Fruit fly (Drosophila melanogaster): ENCODE data around the gene neo.

The neo gene

DNA sequence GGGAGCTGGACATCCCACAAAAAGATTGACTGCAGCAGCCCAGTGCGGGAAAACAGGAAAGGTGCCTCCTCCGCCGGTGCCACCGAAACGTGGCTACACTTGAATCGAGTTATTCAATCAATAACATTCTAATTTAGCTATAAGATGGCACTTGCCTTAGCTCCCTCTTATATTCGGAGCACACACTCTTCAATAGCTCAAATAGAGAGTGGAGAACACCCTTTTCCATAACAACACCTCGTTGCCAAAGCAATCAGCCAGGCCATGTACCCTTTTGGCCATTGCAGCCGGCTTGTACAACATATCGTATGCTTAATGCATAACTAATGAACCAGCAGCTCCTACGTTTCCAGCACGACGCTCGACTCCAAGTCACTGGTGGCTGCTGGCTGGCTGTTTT lies 18.8 kb downstream of the neo start:
- peak; percentile 4 for TF ChIP-seq pdm3 (GFP tag; optimal IDR thresholded peaks at IDR 0.05)
- TF ChIP-seq CG8319 (GFP tag; optimal IDR thresholded peaks at IDR 0.05): no peak
- 0 out of 3 replicates have a peak, but pooled peaks have one; percentile 49 for TF ChIP-seq CG6163 (GFP tag; IDR thresholded peaks at IDR 0.05)
- no peak for TF ChIP-seq Met (GFP tag; optimal IDR thresholded peaks at IDR 0.05)
- TF ChIP-seq CG8119 (GFP tag; IDR thresholded peaks at IDR 0.05): peak; percentile 72; the same call in 2 of the 3 replicates
- no peak for TF ChIP-seq Eip75B (GFP tag; optimal IDR thresholded peaks at IDR 0.05)
- TF ChIP-seq ss (GFP tag; optimal IDR thresholded peaks at IDR 0.05): peak in 1 of 2 experiments; percentile 34
- no peak for TF ChIP-seq spab (GFP tag; optimal IDR thresholded peaks at IDR 0.05)
- TF ChIP-seq CG10669 (GFP tag; optimal IDR thresholded peaks at IDR 0.05): no peak
- TF ChIP-seq CG15336 (GFP tag; IDR thresholded peaks at IDR 0.05): peak; percentile 71
- peak; percentile 64 for TF ChIP-seq CG32006 (GFP tag; optimal IDR thresholded peaks at IDR 0.05)
- 0 out of 2 replicates have a peak, but pooled peaks have one; percentile 5 for TF ChIP-seq CG11294 (GFP tag; IDR thresholded peaks at IDR 0.05)
- peak; percentile 49 for TF ChIP-seq Eip78C (GFP tag)
- TF ChIP-seq CG10631 (GFP tag; optimal IDR thresholded peaks at IDR 0.05): peak; percentile 29
- TF ChIP-seq Hr4 (GFP tag; optimal IDR thresholded peaks at IDR 0.05): peak; percentile 42
- TF ChIP-seq eg (GFP tag; IDR thresholded peaks at IDR 0.05): peak; percentile 58; the same call in 1 of the 3 replicates

dm6 chr3R:29838751-29839150 lies 19.8 kb downstream of the neo start:
- TF ChIP-seq CG15336 (GFP tag; IDR thresholded peaks at IDR 0.05) (peak; percentile 29; the same call in 1 of the 2 replicates), achi (GFP tag; optimal IDR thresholded peaks at IDR 0.05) (peak; percentile 7), CG6163 (GFP tag; IDR thresholded peaks at IDR 0.05) (0 out of 3 replicates have a peak, but pooled peaks have one; percentile 13), CG3032 (tag; optimal IDR thresholded peaks at IDR 0.05) (no peak), Hr38 (GFP tag; optimal IDR thresholded peaks at IDR 0.05) (no peak), acj6 (GFP tag; optimal IDR thresholded peaks at IDR 0.05) (peak; percentile 10), CG10631 (GFP tag; optimal IDR thresholded peaks at IDR 0.05) (peak; percentile 40), CG34406 (GFP tag; optimal IDR thresholded peaks at IDR 0.05) (no peak), dsx (GFP tag; optimal IDR thresholded peaks at IDR 0.05; ENCODE audit: poor library complexity, severe bottlenecking) (peak; percentile 46), CG32006 (GFP tag; optimal IDR thresholded peaks at IDR 0.05) (peak; percentile 47), salr (GFP tag; optimal IDR thresholded peaks at IDR 0.05) (peak in 1 of 2 experiments; percentile 28), Ets96B (tag; optimal IDR thresholded peaks at IDR 0.05) (peak; percentile 5), CG3919 (GFP tag; optimal IDR thresholded peaks at IDR 0.05) (peak; percentile 13), Eip78C (GFP tag) (peak; percentile 79), CG6808 (GFP tag; optimal IDR thresholded peaks at IDR 0.05) (peak; percentile 5), CG8119 (GFP tag; IDR thresholded peaks at IDR 0.05) (peak; percentile 21; the same call in 1 of the 3 replicates), fd59A (GFP tag; optimal IDR thresholded peaks at IDR 0.05) (peak; percentile 7), CG1621 (tag; optimal IDR thresholded peaks at IDR 0.05) (no peak), esn (GFP tag; optimal IDR thresholded peaks at IDR 0.05) (no peak), CG6276 (GFP tag; optimal IDR thresholded peaks at IDR 0.05) (peak; percentile 22), ss (GFP tag; optimal IDR thresholded peaks at IDR 0.05) (peak in 1 of 2 experiments; percentile 48), pdm3 (GFP tag; optimal IDR thresholded peaks at IDR 0.05) (peak; percentile 1), OdsH (GFP tag; optimal IDR thresholded peaks at IDR 0.05) (peak; percentile 31), spab (GFP tag; optimal IDR thresholded peaks at IDR 0.05) (peak; percentile 15)

DNA sequence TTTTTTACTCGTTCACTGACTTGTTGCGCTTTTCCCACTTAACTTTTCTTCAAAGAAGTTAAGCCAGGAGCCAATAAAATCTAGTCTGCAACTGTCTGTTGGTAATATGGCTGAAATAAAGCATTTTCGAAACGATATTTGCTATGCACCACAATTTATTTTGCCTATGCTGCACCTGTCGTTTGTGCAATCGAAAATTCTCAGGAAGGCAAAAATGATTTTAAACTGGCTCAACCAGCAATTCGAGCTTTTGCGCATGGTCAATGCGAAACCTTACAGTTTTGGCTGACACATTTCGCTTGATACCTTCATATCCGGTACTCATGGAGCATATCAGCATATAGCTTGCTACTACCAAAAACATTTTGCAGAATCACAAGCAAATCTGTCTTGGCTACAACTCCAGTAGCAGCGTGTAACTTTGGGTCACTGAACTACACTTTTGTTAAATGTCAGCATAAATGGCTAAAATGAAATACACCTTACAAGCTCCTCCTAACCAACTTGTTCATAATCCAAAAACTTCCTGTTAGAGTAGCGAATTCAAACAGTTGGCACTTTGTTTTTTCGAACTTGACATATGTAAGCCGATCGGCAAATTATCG lies 20.9 kb downstream of the neo start:
- no peak for TF ChIP-seq Smox (GFP tag; optimal IDR thresholded peaks at IDR 0.05)
- no peak for TF ChIP-seq Lpt (GFP tag; optimal IDR thresholded peaks at IDR 0.05)
- no peak for TF ChIP-seq CG6792 (GFP tag; optimal IDR thresholded peaks at IDR 0.05)
- no peak for TF ChIP-seq topi (GFP tag; optimal IDR thresholded peaks at IDR 0.05)
